Worm (Caenorhabditis elegans) whole organism, dauer: ENCODE results near the gene C01G5.3.

ENCODE experiments used
- unc-62 ChIP-seq: sonication (generic microtip); optimal IDR thresholded peaks from 2 replicates; lab custom pipeline; 2017; ENCODE audit warnings: missing biosample characterization, missing genetic modification reagents, missing genetic modification characterization

The C01G5.3 gene

DNA sequence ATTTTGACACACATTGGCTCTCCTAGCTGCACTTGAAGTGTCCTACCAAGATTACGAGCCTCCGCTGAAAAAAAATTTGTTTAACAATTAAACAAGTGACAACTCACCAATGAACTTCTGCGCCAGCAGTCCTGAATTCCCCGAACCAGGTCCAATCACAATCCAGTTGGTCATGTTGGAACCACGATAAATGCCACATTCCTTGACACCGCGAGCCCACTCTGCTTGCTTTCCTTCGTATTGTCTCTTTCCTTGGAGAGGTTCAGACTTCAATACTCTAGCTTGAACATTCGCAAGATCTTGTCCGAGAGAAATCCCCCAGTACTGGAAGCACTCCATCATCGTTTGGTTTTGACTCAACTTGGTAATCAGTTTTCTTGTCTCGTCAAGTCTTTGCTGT, 7.8 kb upstream of the C01G5.3 start:
- TF ChIP-seq unc-62 (GFP tag; lab: Kevin White, UChicago), result no peak

ce11 chrIV:6529832-6530231, 6.2 kb upstream of the C01G5.3 start:
- no peak for TF ChIP-seq unc-62 (GFP tag; lab: Kevin White, UChicago)

ce11 chrIV:6531450-6531849, 4.6 kb upstream of the C01G5.3 start, which contains the start of gene C01G5.4:
TSS of gene C01G5.4 (plus strand) at chrIV:6531750.
- no peak for TF ChIP-seq unc-62 (GFP tag; lab: Kevin White, UChicago)

ce11 chrIV:6541435-6541834, 5.4 kb downstream of the C01G5.3 start, which contains the start of gene C01G5.25:
TSS of gene C01G5.25 (plus strand) at chrIV:6541684.
- no peak for TF ChIP-seq unc-62 (GFP tag; lab: Kevin White, UChicago)

DNA sequence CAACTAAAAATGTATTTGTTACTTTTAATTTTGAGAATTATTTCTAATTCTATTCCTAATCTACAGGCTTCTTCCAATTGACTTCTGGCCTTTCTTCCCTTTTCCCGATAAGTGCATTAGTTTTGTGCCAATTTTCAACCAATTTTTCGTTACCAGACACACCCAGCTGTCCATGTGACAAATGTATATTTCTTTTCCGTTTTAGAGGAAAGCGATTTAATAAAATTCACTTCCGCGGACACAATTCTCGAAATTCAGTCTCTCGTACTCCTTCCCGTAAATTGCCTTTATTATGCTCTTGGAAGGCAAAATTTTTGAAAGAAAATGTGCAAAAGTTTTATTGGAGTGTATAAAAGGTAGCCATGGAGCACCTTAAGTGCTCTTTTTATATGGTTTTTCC, 7.0 kb downstream of the C01G5.3 start:
- no peak for TF ChIP-seq unc-62 (GFP tag; lab: Kevin White, UChicago)

DNA sequence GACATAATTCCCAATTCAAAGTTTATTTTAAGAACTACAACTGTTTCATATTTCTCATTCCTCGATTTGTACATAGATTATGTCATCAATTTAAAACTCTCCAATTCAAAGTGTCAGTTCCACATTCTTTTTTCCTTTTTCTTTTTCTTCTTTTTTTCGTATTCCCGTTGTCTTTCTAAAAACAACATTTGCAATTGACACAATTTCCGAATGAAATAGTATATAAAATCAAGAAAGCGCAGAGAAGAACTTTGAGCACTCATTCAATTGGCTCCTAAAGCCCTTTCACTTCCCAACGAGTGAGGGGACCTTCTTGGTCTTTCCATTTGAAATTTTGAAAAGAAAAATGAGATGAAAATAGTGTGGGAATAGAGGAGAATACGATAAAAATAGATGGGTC, 11.4 kb downstream of the C01G5.3 start:
- TF ChIP-seq unc-62 (GFP tag; lab: Kevin White, UChicago), result no peak

ce11 chrIV:6548609-6549008, 12.6 kb downstream of the C01G5.3 start, which contains the start of gene fan-1:
TSS of gene fan-1 (plus strand) at chrIV:6548686.
- TF ChIP-seq unc-62 (GFP tag; lab: Kevin White, UChicago), result no peak

DNA sequence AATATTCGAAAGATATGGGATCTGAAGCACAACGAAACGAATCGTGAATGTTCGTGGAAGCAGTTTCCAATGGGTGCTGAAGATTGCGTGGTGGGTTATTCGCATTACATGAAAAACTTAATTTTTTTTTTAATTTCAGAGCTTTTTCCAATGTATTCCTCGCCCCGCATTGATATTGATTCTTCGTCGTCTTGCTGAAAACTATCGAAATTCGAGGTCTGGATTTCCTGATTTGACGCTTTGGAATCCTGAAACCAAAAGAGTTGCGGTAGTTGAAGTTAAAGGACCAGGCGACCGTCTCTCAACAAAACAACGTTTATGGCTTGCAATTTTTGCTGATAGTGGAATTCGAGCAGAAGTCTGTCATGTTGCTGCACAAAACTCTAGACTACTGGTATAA, 16.0 kb downstream of the C01G5.3 start:
- TF ChIP-seq unc-62 (GFP tag; lab: Kevin White, UChicago), result no peak

- TF ChIP-seq unc-62 (GFP tag; lab: Kevin White, UChicago), result no peak
Measured at ce11 chrIV:6554865-6555264, 18.9 kb downstream of the C01G5.3 start.

ce11 chrIV:6555388-6556330, 19.7 kb downstream of the C01G5.3 start, which contains the start of gene paqr-1:
TSS of gene paqr-1 (minus strand) at chrIV:6555438.
- TF ChIP-seq unc-62 (GFP tag; lab: Kevin White, UChicago), result no peak

ce11 chrIV:6556624-6557368, 20.8 kb downstream of the C01G5.3 start, which contains the start of gene try-3:
TSS of gene try-3 (plus strand) at chrIV:6557155.
- TF ChIP-seq unc-62 (GFP tag; lab: Kevin White, UChicago), result no peak

ce11 chrIV:6560434-6560833, 24.4 kb downstream of the C01G5.3 start, which contains the start of gene best-9:
TSS of gene best-9 (plus strand) at chrIV:6560734.
- TF ChIP-seq unc-62 (GFP tag; lab: Kevin White, UChicago), result no peak

ce11 chrIV:6562039-6562438, 26.0 kb downstream of the C01G5.3 start:
- TF ChIP-seq unc-62 (GFP tag; lab: Kevin White, UChicago), result no peak

- TF ChIP-seq unc-62 (GFP tag; lab: Kevin White, UChicago), result no peak
Measured at ce11 chrIV:6565605-6566004, 29.6 kb downstream of the C01G5.3 start.

DNA sequence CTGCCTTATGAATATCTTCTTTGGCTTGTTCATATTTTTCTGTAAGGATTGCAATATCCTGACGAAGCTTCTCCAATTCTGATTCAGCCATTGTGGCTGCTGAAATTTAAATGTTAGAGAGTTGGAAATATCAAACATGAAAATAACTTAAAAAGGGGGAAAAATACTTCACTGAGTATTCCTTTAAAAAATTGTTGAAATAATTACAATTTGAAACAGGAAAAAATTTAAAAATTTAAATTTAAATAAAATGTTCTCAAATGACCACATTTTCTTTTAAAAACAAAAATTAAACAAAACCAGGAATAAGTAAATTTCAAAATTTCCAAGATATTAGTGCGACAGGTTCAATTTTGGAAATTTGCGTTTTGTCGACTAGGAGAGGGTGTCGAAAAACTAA, 36.2 kb downstream of the C01G5.3 start, which contains the start of gene bicd-1:
Gene bicd-1 (minus strand): TSS at position 101 of the 400 bp plus-strand sequence.
- no peak for TF ChIP-seq unc-62 (GFP tag; lab: Kevin White, UChicago)

DNA sequence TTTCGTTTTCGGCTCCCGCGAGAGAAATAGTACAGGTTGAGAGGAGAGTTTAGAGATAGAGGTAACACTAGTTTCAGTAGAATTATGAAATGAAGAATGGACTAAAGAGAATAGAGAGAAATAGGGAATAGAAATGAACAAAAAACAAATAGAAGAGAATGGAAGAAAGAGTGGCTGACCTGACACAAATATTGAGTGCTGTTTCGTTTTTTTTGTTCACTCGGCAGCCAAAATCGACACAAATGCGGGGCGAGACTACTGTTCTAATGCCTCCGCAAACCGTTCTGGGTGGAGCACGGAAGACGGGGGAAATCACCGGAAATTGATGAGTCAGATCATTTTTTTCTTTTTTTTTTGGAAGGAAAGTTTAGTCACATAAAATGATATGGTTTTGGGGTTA, 36.6 kb downstream of the C01G5.3 start:
- TF ChIP-seq unc-62 (GFP tag; lab: Kevin White, UChicago), result no peak
